Worm (Caenorhabditis elegans) whole organism, L4 larva: ENCODE measurements around the gene F32D8.7.
A peak's percentile ranks its signal among the peaks of the same experiment; 100 is the strongest.

Experiments used
- D1046.2 ChIP-seq: fragments of 200-800 bp; sonication (Bioruptor generic); IDR thresholded peaks from 2 replicates; pipeline ENCODE4 v1.3.6; 2022; ENCODE audit warnings: missing genetic modification characterization, missing compliant biosample characterization
- F10B5.3 ChIP-seq: sonication (generic microtip); optimal IDR thresholded peaks from 2 replicates; lab custom pipeline; 2016; ENCODE audit warnings: mild to moderate bottlenecking, missing genetic modification characterization, missing compliant biosample characterization
- F37D6.2 ChIP-seq: sonication (generic microtip); optimal IDR thresholded peaks from 2 replicates; lab custom pipeline; 2016; ENCODE audit warnings: mild to moderate bottlenecking, missing genetic modification characterization, missing compliant biosample characterization
- F49E8.2 ChIP-seq: sonication (generic microtip); optimal IDR thresholded peaks from 2 replicates; lab custom pipeline; 2016; ENCODE audit warnings: missing compliant biosample characterization, mild to moderate bottlenecking, missing genetic modification characterization, borderline replicate concordance
- Y105C5A.15 ChIP-seq: fragments of 200-800 bp; sonication (Bioruptor generic); IDR thresholded peaks from 2 replicates; pipeline ENCODE4 v1.3.6; 2022; ENCODE audit warnings: missing genetic modification characterization, missing compliant biosample characterization
- Y48G9A.11 ChIP-seq: fragments of 200-800 bp; sonication (Bioruptor generic); IDR thresholded peaks from 2 replicates; pipeline ENCODE4 v1.3.6; 2022; ENCODE audit warnings: missing genetic modification reagents, missing genetic modification characterization, missing compliant biosample characterization
- Y75B8A.6 ChIP-seq: fragments of 200-800 bp; sonication (Bioruptor generic); IDR thresholded peaks from 2 replicates; pipeline ENCODE4 v1.3.6; 2022; ENCODE audit warnings: missing genetic modification reagents, missing genetic modification characterization, missing compliant biosample characterization
- ZK337.2 ChIP-seq: fragments of 200-800 bp; sonication (Bioruptor generic); IDR thresholded peaks from 2 replicates; pipeline ENCODE4 v1.3.6; 2022; ENCODE audit warnings: missing genetic modification reagents, missing genetic modification characterization, missing compliant biosample characterization
- aly-2 ChIP-seq: sonication (generic microtip); optimal IDR thresholded peaks from 2 replicates; lab custom pipeline; 2018; ENCODE audit warnings: missing biosample characterization, missing genetic modification characterization
- ceh-20 ChIP-seq: fragments of 200-800 bp; sonication (Bioruptor generic); IDR thresholded peaks from 2 replicates; pipeline ENCODE4 v1.3.6; 2022; ENCODE audit warnings: missing genetic modification reagents, missing genetic modification characterization, missing compliant biosample characterization
- ceh-28 ChIP-seq: fragments of 150-350 bp; optimal IDR thresholded peaks from 2 replicates; lab custom pipeline; 2014; ENCODE audit warnings: missing biosample characterization, missing genetic modification reagents, missing genetic modification characterization
- ceh-32 ChIP-seq: sonication (generic microtip); optimal IDR thresholded peaks from 2 replicates; lab custom pipeline; 2016; ENCODE audit warnings: mild to moderate bottlenecking, missing genetic modification characterization, missing compliant biosample characterization; ENCODE audit not compliant: poor library complexity
- ceh-82 ChIP-seq: sonication (generic microtip); optimal IDR thresholded peaks from 2 replicates; lab custom pipeline; 2017; ENCODE audit warnings: missing biosample characterization, missing genetic modification characterization
- daf-12 ChIP-seq: fragments of 150-350 bp; optimal IDR thresholded peaks from 2 replicates; lab custom pipeline; 2014; ENCODE audit warnings: missing biosample characterization, missing genetic modification reagents, missing genetic modification characterization
- daf-19 ChIP-seq: fragments of 200-800 bp; sonication (Bioruptor generic); conservative IDR thresholded peaks from 2 replicates; pipeline ENCODE4 v1.3.6; 2022; ENCODE audit warnings: missing genetic modification characterization, missing compliant biosample characterization
- dmd-6 ChIP-seq: fragments of 200-800 bp; sonication (Bioruptor generic); IDR thresholded peaks from 2 replicates; pipeline ENCODE4 v1.3.6; 2022; ENCODE audit warnings: missing genetic modification reagents, missing genetic modification characterization, missing compliant biosample characterization
- dmd-8 ChIP-seq: fragments of 200-800 bp; sonication (Bioruptor generic); IDR thresholded peaks from 2 replicates; pipeline ENCODE4 v1.3.6; 2022; ENCODE audit warnings: missing genetic modification characterization, missing compliant biosample characterization
- dpl-1 ChIP-seq: fragments of 150-350 bp; optimal IDR thresholded peaks from 2 replicates; lab custom pipeline; 2014; ENCODE audit warnings: missing biosample characterization, missing genetic modification reagents, missing genetic modification characterization
- egl-43 ChIP-seq: fragments of 200-800 bp; sonication (Bioruptor generic); IDR thresholded peaks from 2 replicates; pipeline ENCODE4 v1.3.6; 2022; ENCODE audit warnings: missing genetic modification reagents, missing genetic modification characterization, missing compliant biosample characterization
- fkh-10 ChIP-seq: fragments of 150-350 bp; optimal IDR thresholded peaks from 2 replicates; lab custom pipeline; 2014; ENCODE audit warnings: missing biosample characterization, missing genetic modification reagents, missing genetic modification characterization
- gei-8 ChIP-seq: fragments of 200-800 bp; sonication (Bioruptor generic); optimal IDR thresholded peaks from 2 replicates; lab custom pipeline; 2018; ENCODE audit warnings: mild to moderate bottlenecking, missing genetic modification characterization, missing compliant biosample characterization
- hif-1 ChIP-seq, 2 experiments: sonication (generic microtip); optimal IDR thresholded peaks; 2 replicates each; lab custom pipeline; 2016 to 2017; ENCODE audit warnings: missing compliant biosample characterization in 2 of 2, missing genetic modification characterization in 2 of 2, missing genetic modification reagents in 2 of 2, missing genotype in 2 of 2, mild to moderate bottlenecking in 1 of 2
- jun-1 ChIP-seq: fragments of 150-350 bp; optimal IDR thresholded peaks from 2 replicates; lab custom pipeline; 2014; ENCODE audit warnings: missing biosample characterization, missing genetic modification reagents, missing genetic modification characterization
- lir-3 ChIP-seq: sonication (generic microtip); optimal IDR thresholded peaks from 2 replicates; lab custom pipeline; 2016; ENCODE audit warnings: mild to moderate bottlenecking, missing genetic modification characterization, missing compliant biosample characterization
- lsy-2 ChIP-seq, 2 experiments: fragments of 150-350 bp in 1 of 2; sonication (generic microtip) in 1 of 2; optimal IDR thresholded peaks; 2 replicates each; lab custom pipeline; 2014 to 2017; ENCODE audit warnings: missing biosample characterization in 2 of 2, missing genetic modification characterization in 2 of 2
- madf-9 ChIP-seq: fragments of 200-800 bp; sonication (Bioruptor generic); conservative IDR thresholded peaks from 2 replicates; pipeline ENCODE4 v1.3.6; 2022; ENCODE audit warnings: missing genetic modification reagents, missing genetic modification characterization, missing compliant biosample characterization
- mdl-1 ChIP-seq, 2 experiments: fragments of 150-350 bp in 1 of 2; sonication (generic microtip) in 1 of 2; optimal IDR thresholded peaks; 2 replicates each; lab custom pipeline; 2014 to 2017; ENCODE audit warnings: missing biosample characterization in 2 of 2, missing genetic modification characterization in 2 of 2
- mep-1 ChIP-seq: fragments of 150-350 bp; sonication (generic microtip); optimal IDR thresholded peaks from 3 replicates; lab custom pipeline; 2014; ENCODE audit warnings: missing biosample characterization, missing genetic modification characterization
- mes-2 ChIP-seq: sonication (generic microtip); optimal IDR thresholded peaks from 2 replicates; lab custom pipeline; 2016; ENCODE audit warnings: missing genotype, mild to moderate bottlenecking, missing genetic modification characterization, missing compliant biosample characterization; ENCODE audit not compliant: poor library complexity, severe bottlenecking
- nhr-237 ChIP-seq: sonication (generic microtip); optimal IDR thresholded peaks from 2 replicates; lab custom pipeline; 2017; ENCODE audit warnings: missing biosample characterization, missing genetic modification characterization
- nhr-28 ChIP-seq: fragments of 150-350 bp; optimal IDR thresholded peaks from 2 replicates; lab custom pipeline; 2014; ENCODE audit warnings: missing biosample characterization, missing genetic modification characterization
- nhr-41 ChIP-seq: fragments of 200-800 bp; sonication (Bioruptor generic); IDR thresholded peaks from 2 replicates; pipeline ENCODE4 v1.3.6; 2022; ENCODE audit warnings: missing genetic modification reagents, missing genetic modification characterization, missing compliant biosample characterization
- nhr-42 ChIP-seq: fragments of 200-800 bp; sonication (Bioruptor generic); IDR thresholded peaks from 2 replicates; pipeline ENCODE4 v1.3.6; 2022; ENCODE audit warnings: missing genetic modification characterization, missing compliant biosample characterization
- nhr-48 ChIP-seq: sonication (generic microtip); optimal IDR thresholded peaks from 2 replicates; lab custom pipeline; 2016; ENCODE audit warnings: mild to moderate bottlenecking, missing genetic modification characterization, missing compliant biosample characterization
- nhr-76 ChIP-seq: fragments of 150-350 bp; optimal IDR thresholded peaks from 2 replicates; lab custom pipeline; 2014; ENCODE audit warnings: missing biosample characterization, missing genetic modification characterization
- pha-4 ChIP-seq, 2 experiments: fragments of 150-350 bp in 1 of 2; fragments of 200-800 bp in 1 of 2; sonication (Bioruptor generic) in 1 of 2; IDR thresholded peaks in 1 of 2; optimal IDR thresholded peaks in 1 of 2; 2 replicates each; pipeline versions ENCODE4 v1.3.6 to Lab custom; 2014 to 2022; ENCODE audit warnings: missing genetic modification characterization in 2 of 2, missing genetic modification reagents in 2 of 2, missing biosample characterization in 1 of 2, missing compliant biosample characterization in 1 of 2
- rbr-2 ChIP-seq: sonication (generic microtip); optimal IDR thresholded peaks from 2 replicates; lab custom pipeline; 2016; ENCODE audit warnings: missing genotype, missing genetic modification characterization, missing compliant biosample characterization
- saeg-2 ChIP-seq: fragments of 200-800 bp; sonication (Bioruptor generic); IDR thresholded peaks from 2 replicates; pipeline ENCODE4 v1.3.6; 2022; ENCODE audit warnings: missing genetic modification reagents, missing genetic modification characterization, missing compliant biosample characterization
- skn-1 ChIP-seq: fragments of 150-350 bp; optimal IDR thresholded peaks from 2 replicates; lab custom pipeline; 2014; ENCODE audit warnings: missing biosample characterization, missing genetic modification characterization
- spr-1 ChIP-seq: sonication (generic microtip); optimal IDR thresholded peaks from 2 replicates; lab custom pipeline; 2016; ENCODE audit warnings: mild to moderate bottlenecking, missing genetic modification characterization, missing compliant biosample characterization
- tra-1 ChIP-seq: fragments of 200-800 bp; sonication (Bioruptor generic); IDR thresholded peaks from 2 replicates; pipeline ENCODE4 v1.3.6; 2022; ENCODE audit warnings: missing genetic modification reagents, missing genetic modification characterization, missing compliant biosample characterization
- unc-62 ChIP-seq, 3 experiments: fragments of 150-350 bp in 1 of 3; sonication (generic microtip); optimal IDR thresholded peaks in 2 of 3; peaks in 1 of 3; 1 replicate in 1 of 3; 2 replicates in 2 of 3; lab custom pipeline; 2014 to 2017; ENCODE audit warnings: missing biosample characterization in 3 of 3, missing genetic modification characterization in 3 of 3, missing genetic modification reagents in 3 of 3, missing genotype in 1 of 3
- vab-7 ChIP-seq: fragments of 200-800 bp; sonication (Bioruptor generic); IDR thresholded peaks from 2 replicates; pipeline ENCODE4 v1.3.6; 2022; ENCODE audit warnings: missing genetic modification reagents, missing genetic modification characterization, missing compliant biosample characterization
- zag-1 ChIP-seq: fragments of 150-350 bp; optimal IDR thresholded peaks from 2 replicates; lab custom pipeline; 2014; ENCODE audit warnings: missing biosample characterization, missing genetic modification characterization
- zip-2 ChIP-seq: fragments of 150-350 bp; optimal IDR thresholded peaks from 2 replicates; lab custom pipeline; 2014; ENCODE audit warnings: missing biosample characterization, missing genetic modification characterization
- ztf-11 ChIP-seq: fragments of 150-350 bp; optimal IDR thresholded peaks from 2 replicates; lab custom pipeline; 2014; ENCODE audit warnings: missing biosample characterization, missing genetic modification characterization

The F32D8.7 gene

DNA sequence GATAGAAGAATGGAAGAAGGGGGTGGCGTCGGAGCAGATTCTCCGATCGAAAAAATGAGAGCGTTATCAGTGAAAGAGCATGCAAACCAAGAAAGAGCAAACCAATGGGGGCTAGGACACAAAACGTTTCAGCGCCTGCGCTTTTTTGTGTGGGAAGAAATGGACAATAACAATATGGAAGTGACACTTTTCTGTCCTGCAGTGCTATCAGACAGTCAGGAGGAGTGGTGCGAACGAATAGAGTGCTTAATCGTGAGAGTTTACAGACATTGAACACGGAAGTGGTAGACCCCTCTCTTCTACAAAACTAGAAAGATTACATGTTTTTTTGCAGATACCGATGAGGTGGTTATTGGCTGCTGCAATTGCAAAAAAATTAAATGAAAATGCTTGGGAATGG is 42.9 kb upstream of the F32D8.7 start (continued):
- no peak for TF ChIP-seq fkh-10 (GFP tag; lab: Kevin White, UChicago)
- TF ChIP-seq mdl-1 (tag; optimal IDR thresholded peaks at IDR 0.05; lab: Kevin White, UChicago), result peak in 1 of 2 experiments; percentile 56
- 0 out of 2 replicates have a peak, but pooled peaks have one; percentile 61 for TF ChIP-seq saeg-2 (GFP tag; lab: Robert Waterston, UW)
- TF ChIP-seq Y75B8A.6 (GFP tag; lab: Robert Waterston, UW), result no peak
- TF ChIP-seq F49E8.2 (tag; lab: Kevin White, UChicago), result no peak
- peak; percentile 16 for TF ChIP-seq mep-1 (tag; lab: Kevin White, UChicago)
- no peak for TF ChIP-seq lir-3 (tag; lab: Kevin White, UChicago)
- TF ChIP-seq dmd-6, result peak; percentile 97
- TF ChIP-seq vab-7 (GFP tag; lab: Robert Waterston, UW), result no peak
- peak; percentile 96 for TF ChIP-seq nhr-28
- peak in 1 of 2 experiments; percentile 87 for TF ChIP-seq unc-62 (GFP tag; optimal IDR thresholded peaks at IDR 0.05 in 1 of 2; lab: Kevin White, UChicago)
- no peak for TF ChIP-seq unc-62 (tag; optimal IDR thresholded peaks at IDR 0.05; lab: Kevin White, UChicago)
- peak; percentile 66 for TF ChIP-seq tra-1
- no peak for TF ChIP-seq lsy-2 (tag; optimal IDR thresholded peaks at IDR 0.05; lab: Kevin White, UChicago)
- TF ChIP-seq D1046.2 (GFP tag; lab: Robert Waterston, UW), result no peak
- TF ChIP-seq nhr-41 (GFP tag; lab: Robert Waterston, UW), result 0 out of 2 replicates have a peak, but pooled peaks have one; percentile 30

DNA sequence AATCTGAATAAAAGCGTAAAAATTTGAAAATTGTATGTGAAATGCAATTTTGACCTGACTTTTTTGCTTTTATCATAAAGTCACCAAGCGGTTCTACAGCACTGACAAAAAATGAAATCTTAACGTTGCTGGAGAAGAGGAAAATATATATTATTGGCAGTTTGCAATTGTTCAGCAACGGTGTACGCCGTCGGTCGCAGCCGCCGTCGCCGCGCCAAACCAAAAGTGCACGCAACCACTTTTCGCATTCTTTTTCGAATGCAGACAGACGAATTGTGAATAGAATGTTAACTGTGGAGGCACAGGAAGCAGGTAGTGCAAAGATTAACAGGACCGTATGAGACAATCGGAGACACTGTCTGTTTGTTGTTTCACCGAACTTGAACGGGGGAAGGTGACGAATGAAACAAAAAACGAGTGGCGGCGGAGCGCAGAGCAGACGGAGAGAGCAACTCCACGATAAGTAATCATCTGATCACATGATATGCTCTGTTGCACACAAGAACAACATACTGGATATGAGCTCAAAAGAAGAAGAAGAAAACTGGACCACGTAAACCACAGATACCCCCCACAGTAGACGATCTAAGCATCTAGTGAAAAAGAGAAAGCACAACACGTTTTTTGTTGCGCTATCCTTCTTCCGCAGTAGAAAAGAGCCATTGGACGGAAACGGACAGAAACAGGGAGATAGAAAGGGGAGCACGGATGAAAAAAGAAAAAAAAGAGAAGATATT is 41.2 kb upstream of the F32D8.7 start:
- TF ChIP-seq mep-1 (tag; lab: Kevin White, UChicago), result peak; percentile 17
- peak; percentile 56 for TF ChIP-seq nhr-28
- TF ChIP-seq ceh-28 (tag; lab: Kevin White, UChicago), result no peak
- no peak for TF ChIP-seq mes-2 (tag; lab: Kevin White, UChicago)
- no peak for TF ChIP-seq ceh-32
- TF ChIP-seq nhr-42, result 0 out of 2 replicates have a peak, but pooled peaks have one; percentile 50
- peak; percentile 6 for TF ChIP-seq gei-8
- TF ChIP-seq egl-43 (GFP tag; lab: Robert Waterston, UW), result no peak
- no peak for TF ChIP-seq ceh-82 (tag; lab: Kevin White, UChicago)
- TF ChIP-seq D1046.2 (GFP tag; lab: Robert Waterston, UW), result no peak
- TF ChIP-seq tra-1, result peak; percentile 21; the same call in 1 of the 2 replicates
- no peak for TF ChIP-seq spr-1
- TF ChIP-seq aly-2 (tag; lab: Kevin White, UChicago), result no peak
- peak; percentile 58; the same call in 1 of the 2 replicates for TF ChIP-seq pha-4 (GFP tag; IDR thresholded peaks at IDR 0.05; lab: Robert Waterston, UW)
- no peak for TF ChIP-seq pha-4 (tag; optimal IDR thresholded peaks at IDR 0.05; lab: Kevin White, UChicago)
- TF ChIP-seq zip-2 (tag; lab: Kevin White, UChicago), result no peak
- no peak for TF ChIP-seq dmd-8
- TF ChIP-seq rbr-2 (tag; lab: Kevin White, UChicago), result no peak
- TF ChIP-seq skn-1 (tag; lab: Kevin White, UChicago), result no peak
- no peak for TF ChIP-seq hif-1 (tag; optimal IDR thresholded peaks at IDR 0.05; lab: Kevin White, UChicago)
- no peak for TF ChIP-seq zag-1
- TF ChIP-seq madf-9 (GFP tag; lab: Robert Waterston, UW), result no peak
- no peak for TF ChIP-seq nhr-76 (tag; lab: Kevin White, UChicago)
- no peak for TF ChIP-seq nhr-237
- TF ChIP-seq lir-3 (tag; lab: Kevin White, UChicago), result no peak
- no peak for TF ChIP-seq ceh-20 (GFP tag; lab: Robert Waterston, UW)
- TF ChIP-seq jun-1 (tag; lab: Kevin White, UChicago), result no peak
- no peak for TF ChIP-seq Y105C5A.15 (GFP tag; lab: Robert Waterston, UW)
- TF ChIP-seq Y48G9A.11 (GFP tag; lab: Robert Waterston, UW), result no peak
- TF ChIP-seq F10B5.3 (tag; lab: Kevin White, UChicago), result no peak
- TF ChIP-seq F37D6.2 (tag; lab: Kevin White, UChicago), result no peak
- TF ChIP-seq dpl-1 (GFP tag; lab: Kevin White, UChicago), result no peak
- TF ChIP-seq nhr-48 (tag; lab: Kevin White, UChicago), result no peak
- no peak for TF ChIP-seq ZK337.2
- TF ChIP-seq unc-62 (GFP tag; optimal IDR thresholded peaks at IDR 0.05 in 1 of 2; lab: Kevin White, UChicago), result peak in 1 of 2 experiments; percentile 64
- no peak for TF ChIP-seq unc-62 (tag; optimal IDR thresholded peaks at IDR 0.05; lab: Kevin White, UChicago)
- TF ChIP-seq daf-12 (tag; lab: Kevin White, UChicago), result no peak
- TF ChIP-seq ztf-11, result no peak
- TF ChIP-seq daf-19, result no peak
